Worm (Caenorhabditis elegans): ENCODE measurements around the gene rsd-2.
"Not testable (repeated sequence)": the region's sequence is repeated elsewhere in the genome, so short reads cannot be mapped to it uniquely, and the experiment has no call there.

rsd-2 gene

DNA sequence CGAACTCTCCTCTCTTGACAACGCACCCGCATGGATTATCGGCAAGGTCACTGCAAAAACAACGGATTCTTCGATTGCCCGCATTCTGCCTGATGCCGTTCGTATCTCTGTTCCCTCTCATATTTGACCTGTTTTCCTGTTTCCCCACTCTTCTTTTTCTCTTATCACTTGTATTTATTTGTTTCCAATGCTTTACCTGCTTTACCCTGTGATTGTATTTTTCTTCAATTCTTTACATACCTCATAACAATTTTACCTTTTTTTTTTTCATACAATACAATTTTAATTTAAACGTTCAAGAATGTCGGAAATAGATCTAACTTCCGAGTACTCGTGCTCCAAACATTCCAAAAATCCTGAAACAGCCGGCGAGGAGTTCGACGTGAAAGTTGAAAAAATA, 31.1 kb downstream of the rsd-2 start, which contains the start of gene afmd-2:
Gene afmd-2 (plus strand): TSS at position 301 of the 400 bp plus-strand sequence.
- peak; percentile 1 for TF ChIP-seq nhr-80 (tag; optimal IDR thresholded peaks at IDR 0.05)
- TF ChIP-seq bed-2 (GFP tag; IDR thresholded peaks at IDR 0.05) = no peak

DNA sequence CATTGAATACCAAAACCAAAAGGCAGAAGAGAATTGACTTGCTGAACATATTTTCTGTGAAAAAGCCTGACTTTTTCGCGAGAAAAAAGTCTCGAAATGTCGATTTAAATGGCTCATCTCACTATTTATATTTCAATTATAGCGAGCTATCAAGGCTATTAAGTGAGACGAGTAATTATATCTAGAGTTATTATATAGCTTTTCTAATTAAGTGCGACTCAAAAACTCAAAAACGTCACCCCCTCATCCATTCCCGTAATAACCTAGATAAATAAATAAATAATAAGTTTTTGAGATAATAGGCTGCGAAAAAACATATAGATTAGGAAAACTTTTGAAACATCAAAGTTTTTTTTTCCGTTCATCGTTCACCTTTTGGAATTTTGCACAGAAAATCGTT, 34.4 kb downstream of the rsd-2 start, which contains the start of gene nlp-17:
Gene nlp-17 (minus strand): TSS at position 101 of the 400 bp plus-strand sequence.
- no peak for TF ChIP-seq bed-2 (GFP tag; IDR thresholded peaks at IDR 0.05)
- TF ChIP-seq hmg-20 (GFP tag; IDR thresholded peaks at IDR 0.05) = no peak
- TF ChIP-seq lsl-1 (GFP tag; optimal IDR thresholded peaks at IDR 0.05) = no peak
- TF ChIP-seq atf-7 (tag; optimal IDR thresholded peaks at IDR 0.05) = no peak
- TF ChIP-seq egl-18 (GFP tag; IDR thresholded peaks at IDR 0.05) = no peak
- TF ChIP-seq snpc-4 (GFP tag; optimal IDR thresholded peaks at IDR 0.05) = no peak
- no peak for TF ChIP-seq snpc-4 (tag; optimal IDR thresholded peaks at IDR 0.05)
- TF ChIP-seq nhr-27 (tag; optimal IDR thresholded peaks at IDR 0.05) = no peak
- TF ChIP-seq pbrm-1 (GFP tag; IDR thresholded peaks at IDR 0.05) = no peak

DNA sequence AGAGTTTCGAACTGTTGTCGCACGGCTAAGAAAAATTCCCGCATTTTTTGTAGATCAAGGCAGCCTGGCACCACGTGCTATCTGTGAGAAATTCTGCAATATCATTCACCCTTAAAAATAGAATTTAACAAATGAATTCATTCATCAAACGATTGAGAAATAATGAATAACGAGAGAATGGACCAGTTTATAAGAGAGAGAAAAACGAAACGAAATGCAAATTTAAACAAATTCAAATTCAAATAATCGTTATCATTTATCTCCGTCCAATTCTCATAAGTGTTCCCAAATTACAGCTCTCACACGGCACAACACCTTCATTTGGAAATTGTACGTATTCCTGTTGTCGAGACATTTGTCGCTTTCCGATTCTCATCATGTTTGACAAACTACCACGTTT, 34.9 kb downstream of the rsd-2 start, which contains the start of gene seld-1:
Gene seld-1 (plus strand): TSS at position 301 of the 400 bp plus-strand sequence.
- TF ChIP-seq ekl-4 (GFP tag; IDR thresholded peaks at IDR 0.05) (no peak), ceh-100 (GFP tag; IDR thresholded peaks at IDR 0.05) (no peak), Y56A3A.18 (GFP tag; IDR thresholded peaks at IDR 0.05) (no peak), hsf-1 (GFP tag; IDR thresholded peaks at IDR 0.05) (no peak), sea-2 (GFP tag; IDR thresholded peaks at IDR 0.05) (no peak), C17E4.6 (GFP tag; IDR thresholded peaks at IDR 0.05) (no peak), let-607 (tag; optimal IDR thresholded peaks at IDR 0.05) (no peak), chd-7 (tag; optimal IDR thresholded peaks at IDR 0.05) (no peak), madf-6 (GFP tag; IDR thresholded peaks at IDR 0.05) (no peak), pha-4 (tag; optimal IDR thresholded peaks at IDR 0.05) (no peak), unc-62 (GFP tag; optimal IDR thresholded peaks at IDR 0.05) (no peak), snpc-1.1 (tag; optimal IDR thresholded peaks at IDR 0.05; ENCODE audit: insufficient read depth) (no peak), attf-3 (GFP tag; conservative IDR thresholded peaks at IDR 0.05) (no peak), snpc-1.3 (tag; optimal IDR thresholded peaks at IDR 0.05; ENCODE audit: insufficient read depth) (no peak), nhr-27 (tag; optimal IDR thresholded peaks at IDR 0.05) (no peak)

DNA sequence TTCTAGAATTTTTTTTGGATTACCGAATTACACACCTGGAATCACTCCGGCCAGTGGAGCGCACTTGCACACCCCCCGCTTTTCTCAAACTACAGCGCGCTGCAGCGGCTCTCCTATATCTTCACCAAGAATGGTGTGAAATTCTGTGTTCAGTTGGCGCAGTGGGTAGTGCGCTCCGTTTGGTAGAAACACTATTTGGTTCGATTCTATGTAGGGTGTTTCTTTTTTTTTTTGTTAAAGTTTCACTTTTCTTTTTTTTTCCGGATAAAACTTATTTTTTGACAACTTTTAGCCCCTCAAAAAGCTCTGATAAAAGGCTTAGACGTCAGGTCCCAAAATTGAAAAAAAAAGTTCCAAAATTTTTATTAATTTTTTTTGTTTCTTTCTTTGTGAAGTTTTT, 36.0 kb downstream of the rsd-2 start:
- TF ChIP-seq B0261.1 (tag; optimal IDR thresholded peaks at IDR 0.05) (peak; percentile 33), lin-26 (GFP tag; IDR thresholded peaks at IDR 0.05) (peak; percentile 54; the same call in 1 of the 2 replicates), tbp1 (GFP tag; optimal IDR thresholded peaks at IDR 0.05) (peak; percentile 65), hmg-1.2 (GFP tag; IDR thresholded peaks at IDR 0.05) (peak; percentile 24; the same call in 1 of the 2 replicates), madf-6 (GFP tag; IDR thresholded peaks at IDR 0.05) (peak; percentile 8; the same call in 1 of the 2 replicates), attf-6 (GFP tag; IDR thresholded peaks at IDR 0.05) (0 out of 2 replicates have a peak, but pooled peaks have one; percentile 8), rpc-1 (tag; optimal IDR thresholded peaks at IDR 0.05) (peak; percentile 46)
- TF ChIP-seq rpc-1 (optimal IDR thresholded peaks at IDR 0.05) = not testable (repeated sequence)

DNA sequence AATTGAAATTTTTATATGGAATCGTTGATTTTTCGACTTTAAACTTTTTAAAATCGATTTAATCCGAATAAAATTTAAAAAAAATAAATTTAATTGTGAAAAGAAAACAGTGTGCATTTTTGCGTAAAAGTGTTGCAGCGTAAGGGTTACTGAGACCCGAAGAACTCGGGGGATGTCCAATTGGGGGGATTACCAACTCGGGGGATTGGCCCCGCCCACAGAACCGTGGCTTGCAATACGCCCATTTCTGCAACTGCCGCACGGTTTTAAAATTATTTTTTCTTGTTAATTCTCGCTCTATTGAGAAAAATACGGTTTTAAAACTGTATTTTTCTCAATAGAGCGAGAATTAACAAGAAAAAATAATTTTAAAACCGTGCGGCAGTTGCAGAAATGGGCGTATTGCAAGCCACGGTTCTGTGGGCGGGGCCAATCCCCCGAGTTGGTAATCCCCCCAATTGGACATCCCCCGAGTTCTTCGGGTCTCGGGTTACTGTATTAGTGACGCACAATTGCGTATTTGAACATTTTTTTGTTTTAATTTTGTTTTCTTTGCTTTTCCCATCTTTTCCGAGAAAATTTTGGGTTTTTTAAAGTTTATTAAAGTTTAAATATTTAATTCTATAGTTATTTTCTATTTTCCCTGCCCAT, 36.6 kb downstream of the rsd-2 start:
- TF ChIP-seq lsl-1 (GFP tag; optimal IDR thresholded peaks at IDR 0.05) = peak; percentile 70
- 0 out of 2 replicates have a peak, but pooled peaks have one; percentile 12 for TF ChIP-seq ekl-4 (GFP tag; IDR thresholded peaks at IDR 0.05)
- TF ChIP-seq ceh-100 (GFP tag; IDR thresholded peaks at IDR 0.05) = peak; percentile 80
- peak; percentile 54 for TF ChIP-seq mcd-1 (GFP tag; IDR thresholded peaks at IDR 0.05)
- TF ChIP-seq ztf-28 (GFP tag; IDR thresholded peaks at IDR 0.05) = peak; percentile 5; the same call in 1 of the 2 replicates
- TF ChIP-seq madf-6 (GFP tag; IDR thresholded peaks at IDR 0.05) = peak; percentile 54
- 0 out of 2 replicates have a peak, but pooled peaks have one; percentile 29 for TF ChIP-seq attf-3 (GFP tag; conservative IDR thresholded peaks at IDR 0.05)
- 0 out of 2 replicates have a peak, but pooled peaks have one; percentile 10 for TF ChIP-seq rcor-1 (GFP tag; IDR thresholded peaks at IDR 0.05)
- peak; percentile 37 for TF ChIP-seq attf-6 (GFP tag; IDR thresholded peaks at IDR 0.05)
- peak; percentile 41 for TF ChIP-seq F49E8.2 (tag; optimal IDR thresholded peaks at IDR 0.05; ENCODE audit: insufficient read depth)
- not testable (repeated sequence) for TF ChIP-seq snpc-4 (GFP tag; optimal IDR thresholded peaks at IDR 0.05)
- TF ChIP-seq snpc-4 (tag; optimal IDR thresholded peaks at IDR 0.05) = peak in 2 of 4 experiments; percentile 45 to 48
- TF ChIP-seq Y53F4B.3 (GFP tag; IDR thresholded peaks at IDR 0.05) = 0 out of 2 replicates have a peak, but pooled peaks have one; percentile 4
- peak; percentile 16 for TF ChIP-seq dpl-1 (GFP tag; optimal IDR thresholded peaks at IDR 0.05)
- TF ChIP-seq snpc-1.3 (tag; optimal IDR thresholded peaks at IDR 0.05; ENCODE audit: insufficient read depth) = peak; percentile 27
- peak; percentile 54 for TF ChIP-seq D2030.7 (GFP tag; IDR thresholded peaks at IDR 0.05)
- TF ChIP-seq ceh-91 (GFP tag; IDR thresholded peaks at IDR 0.05) = peak; percentile 48; the same call in 1 of the 2 replicates
